Worm (Caenorhabditis elegans): ENCODE data around the gene Y97E10AR.8.

DNA sequence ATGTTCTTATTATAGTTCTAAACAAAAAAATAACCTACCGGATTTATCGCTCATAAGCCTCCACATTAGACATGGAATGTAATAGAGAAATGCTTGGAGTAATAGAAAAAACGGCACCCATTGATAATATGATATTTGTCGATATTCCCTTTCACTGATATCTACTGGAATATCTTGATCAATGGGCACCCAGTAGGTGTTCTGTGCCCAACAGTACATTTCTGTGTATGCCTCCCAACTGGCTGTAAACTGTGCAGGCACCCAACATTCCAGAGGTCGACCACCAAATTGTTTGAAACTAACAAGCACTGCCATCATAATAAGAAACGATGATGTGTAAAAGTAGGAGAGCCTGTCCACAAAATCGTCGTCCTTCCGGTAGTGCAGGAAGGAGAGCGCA, 40.7 kb upstream of the Y97E10AR.8 start:
- TF ChIP-seq F13C5.2 (tag; optimal IDR thresholded peaks at IDR 0.05), result no peak
- no peak for TF ChIP-seq ceh-13 (GFP tag; optimal IDR thresholded peaks at IDR 0.05)
